Worm (Caenorhabditis elegans) whole organism, L4 larva: ENCODE results near the gene scl-1.

Source experiments
- F49E8.2 ChIP-seq: sonication (generic microtip); optimal IDR thresholded peaks from 2 replicates; lab custom pipeline; 2016; ENCODE audit warnings: missing compliant biosample characterization, mild to moderate bottlenecking, missing genetic modification characterization, borderline replicate concordance
- ama-1 ChIP-seq: fragments of 150-350 bp; optimal IDR thresholded peaks from 2 replicates; lab custom pipeline; 2014; ENCODE audit warnings: inconsistent platforms, mixed read lengths
- ceh-82 ChIP-seq: sonication (generic microtip); optimal IDR thresholded peaks from 2 replicates; lab custom pipeline; 2017; ENCODE audit warnings: missing biosample characterization, missing genetic modification characterization
- mdl-1 ChIP-seq, 2 experiments: fragments of 150-350 bp in 1 of 2; sonication (generic microtip) in 1 of 2; optimal IDR thresholded peaks; 2 replicates each; lab custom pipeline; 2014 to 2017; ENCODE audit warnings: missing biosample characterization in 2 of 2, missing genetic modification characterization in 2 of 2
- pha-4 ChIP-seq, 2 experiments: fragments of 150-350 bp in 1 of 2; fragments of 200-800 bp in 1 of 2; sonication (Bioruptor generic) in 1 of 2; IDR thresholded peaks in 1 of 2; optimal IDR thresholded peaks in 1 of 2; 2 replicates each; pipeline versions ENCODE4 v1.3.6 to Lab custom; 2014 to 2022; ENCODE audit warnings: missing genetic modification characterization in 2 of 2, missing genetic modification reagents in 2 of 2, missing biosample characterization in 1 of 2, missing compliant biosample characterization in 1 of 2
- unc-39 ChIP-seq: sonication (generic microtip); optimal IDR thresholded peaks from 2 replicates; lab custom pipeline; 2017; ENCODE audit warnings: missing biosample characterization, missing genetic modification characterization
- zag-1 ChIP-seq: fragments of 150-350 bp; optimal IDR thresholded peaks from 2 replicates; lab custom pipeline; 2014; ENCODE audit warnings: missing biosample characterization, missing genetic modification characterization

ce11 chrIV:13009507-13009906 is 46.6 kb upstream of the scl-1 start:
- no peak for TF ChIP-seq ama-1 (lab: Kevin White, UChicago)
- no peak for TF ChIP-seq mdl-1 (tag; optimal IDR thresholded peaks at IDR 0.05; lab: Kevin White, UChicago)
- no peak for TF ChIP-seq F49E8.2 (tag; lab: Kevin White, UChicago)
- no peak for TF ChIP-seq unc-39 (tag; lab: Kevin White, UChicago)
- TF ChIP-seq pha-4 (GFP tag; IDR thresholded peaks at IDR 0.05; lab: Robert Waterston, UW), result no peak
- TF ChIP-seq pha-4 (tag; optimal IDR thresholded peaks at IDR 0.05; lab: Kevin White, UChicago), result no peak
- no peak for TF ChIP-seq zag-1 (tag; lab: Kevin White, UChicago)
- no peak for TF ChIP-seq ceh-82 (tag; lab: Kevin White, UChicago)
